Worm (Caenorhabditis elegans) whole organism, L3 larva: Measurements from ENCODE around the gene him-18.

Source experiments
- aly-2 ChIP-seq: fragments of 150-350 bp; optimal IDR thresholded peaks from 2 replicates; lab custom pipeline; 2014; ENCODE audit warnings: missing biosample characterization, missing genetic modification characterization
- ceh-82 ChIP-seq: fragments of 150-350 bp; optimal IDR thresholded peaks from 2 replicates; lab custom pipeline; 2014; ENCODE audit warnings: missing biosample characterization, missing genetic modification characterization
- elt-1 ChIP-seq: fragments of 150-350 bp; optimal IDR thresholded peaks from 2 replicates; lab custom pipeline; 2014; ENCODE audit warnings: missing biosample characterization, missing genetic modification characterization
- fkh-10 ChIP-seq: sonication (generic microtip); optimal IDR thresholded peaks from 2 replicates; lab custom pipeline; 2017; ENCODE audit warnings: missing biosample characterization, missing genetic modification reagents, missing genetic modification characterization
- jun-1 ChIP-seq: fragments of 150-350 bp; optimal IDR thresholded peaks from 2 replicates; lab custom pipeline; 2014; ENCODE audit warnings: missing biosample characterization, missing genetic modification reagents, missing genetic modification characterization
- nfya-1 ChIP-seq: sonication (generic microtip); optimal IDR thresholded peaks from 2 replicates; lab custom pipeline; 2017; ENCODE audit warnings: missing genetic modification characterization, mild to moderate bottlenecking, missing compliant biosample characterization, antibody characterized with exemption, moderate library complexity; ENCODE audit not compliant: insufficient read depth
- nhr-12 ChIP-seq: fragments of 150-350 bp; optimal IDR thresholded peaks from 2 replicates; lab custom pipeline; 2014; ENCODE audit warnings: missing biosample characterization, missing genetic modification characterization
- nhr-237 ChIP-seq: fragments of 150-350 bp; optimal IDR thresholded peaks from 2 replicates; lab custom pipeline; 2014; ENCODE audit warnings: missing biosample characterization, missing genetic modification characterization
- nhr-28 ChIP-seq: fragments of 150-350 bp; optimal IDR thresholded peaks from 2 replicates; lab custom pipeline; 2014; ENCODE audit warnings: missing biosample characterization, missing genetic modification characterization
- pqm-1 ChIP-seq: fragments of 150-350 bp; optimal IDR thresholded peaks from 2 replicates; lab custom pipeline; 2017; ENCODE audit warnings: missing biosample characterization, missing genetic modification characterization, inconsistent platforms
- sea-2 ChIP-seq: fragments of 150-350 bp; sonication (generic microtip); optimal IDR thresholded peaks from 4 replicates; lab custom pipeline; 2014; ENCODE audit warnings: missing biosample characterization, missing genetic modification reagents, missing genetic modification characterization
- skn-1 ChIP-seq: fragments of 150-350 bp; optimal IDR thresholded peaks from 2 replicates; lab custom pipeline; 2014; ENCODE audit warnings: missing biosample characterization, missing genetic modification characterization
- zag-1 ChIP-seq: fragments of 150-350 bp; optimal IDR thresholded peaks from 2 replicates; lab custom pipeline; 2014; ENCODE audit warnings: missing biosample characterization, missing genetic modification characterization

- TF ChIP-seq sea-2 (GFP tag; lab: Kevin White, UChicago), result no peak
- TF ChIP-seq skn-1, result no peak
- no peak for TF ChIP-seq nhr-237
- TF ChIP-seq pqm-1 (tag; lab: Kevin White, UChicago), result no peak
- no peak for TF ChIP-seq zag-1 (tag; lab: Kevin White, UChicago)
- TF ChIP-seq elt-1 (tag; lab: Kevin White, UChicago), result peak; percentile 46
- TF ChIP-seq ceh-82 (tag; lab: Kevin White, UChicago), result no peak
- no peak for TF ChIP-seq nhr-12 (tag; lab: Kevin White, UChicago)
- TF ChIP-seq aly-2, result no peak
- no peak for TF ChIP-seq nhr-28 (tag; lab: Kevin White, UChicago)
- no peak for TF ChIP-seq jun-1
- TF ChIP-seq fkh-10 (GFP tag; lab: Kevin White, UChicago), result peak; percentile 23
- TF ChIP-seq nfya-1, result peak; percentile 93
Measured at ce11 chrIII:4721750-4722149, 6.8 kb upstream of the him-18 start, which contains the start of gene acy-1.
